Fruit fly (Drosophila melanogaster) whole organism, embryonic: ENCODE results near the gene CG33331.

ENCODE experiments used
- Atf6 ChIP-seq: fragments of 200-800 bp; sonication (Bioruptor generic); IDR thresholded peaks from 2 replicates; pipeline ENCODE4 v1.3.6; 2022; ENCODE audit warnings: missing biosample characterization, missing genetic modification characterization
- Blimp-1 ChIP-seq: fragments of 200-800 bp; sonication (Bioruptor generic); optimal IDR thresholded peaks from 3 replicates; lab custom pipeline; 2018; ENCODE audit warnings: missing biosample characterization, missing genetic modification characterization, mild to moderate bottlenecking, moderate library complexity, missing genetic modification reagents
- CG13287 ChIP-seq: fragments of 200-800 bp; sonication (Bioruptor generic); IDR thresholded peaks from 2 replicates; pipeline ENCODE4 v1.3.6; 2022; ENCODE audit warnings: missing biosample characterization, missing genetic modification characterization; ENCODE audit not compliant: partially characterized antibody
- CG14710 ChIP-seq: fragments of 200-800 bp; sonication (Bioruptor generic); optimal IDR thresholded peaks from 3 replicates; lab custom pipeline; 2019; ENCODE audit warnings: missing biosample characterization, mild to moderate bottlenecking, missing genetic modification characterization, moderate library complexity
- CG14965 ChIP-seq: fragments of 200-800 bp; sonication (Bioruptor generic); optimal IDR thresholded peaks from 2 replicates; lab custom pipeline; 2016; ENCODE audit warnings: missing biosample characterization, missing genetic modification characterization, borderline replicate concordance
- CG15011 ChIP-seq: fragments of 200-800 bp; sonication (Bioruptor generic); optimal IDR thresholded peaks from 3 replicates; lab custom pipeline; 2018; ENCODE audit warnings: missing biosample characterization, mild to moderate bottlenecking, missing genetic modification characterization
- CG15514 ChIP-seq: fragments of 200-800 bp; sonication (Bioruptor generic); optimal IDR thresholded peaks from 3 replicates; lab custom pipeline; 2017; ENCODE audit warnings: missing biosample characterization, missing genetic modification characterization, mild to moderate bottlenecking, moderate library complexity, missing genetic modification reagents
- CG1602 ChIP-seq: fragments of 200-800 bp; sonication (Bioruptor generic); optimal IDR thresholded peaks from 3 replicates; lab custom pipeline; 2016; ENCODE audit warnings: missing biosample characterization, missing genetic modification characterization
- CG1603 ChIP-seq: fragments of 200-800 bp; sonication (Bioruptor generic); optimal IDR thresholded peaks from 2 replicates; lab custom pipeline; 2019; ENCODE audit warnings: missing biosample characterization, mild to moderate bottlenecking, missing genetic modification characterization, moderate library complexity
- CG16813 ChIP-seq: fragments of 200-800 bp; sonication (Bioruptor generic); IDR thresholded peaks from 3 replicates; pipeline ENCODE4 v1.3.6; 2022; ENCODE audit warnings: missing biosample characterization, missing genetic modification characterization; ENCODE audit not compliant: partially characterized antibody
- CG17385 ChIP-seq: fragments of 200-800 bp; sonication (Bioruptor generic); optimal IDR thresholded peaks from 3 replicates; lab custom pipeline; 2018; ENCODE audit warnings: missing biosample characterization, mild to moderate bottlenecking, missing genetic modification characterization
- CG17829 ChIP-seq: fragments of 200-800 bp; optimal IDR thresholded peaks from 2 replicates; lab custom pipeline; 2019; ENCODE audit warnings: missing biosample characterization, mild to moderate bottlenecking, missing genetic modification characterization, moderate library complexity
- CG34224 ChIP-seq: fragments of 200-800 bp; sonication (Bioruptor generic); IDR thresholded peaks from 3 replicates; pipeline ENCODE4 v1.3.6; 2022; ENCODE audit warnings: missing biosample characterization, missing genetic modification characterization; ENCODE audit not compliant: partially characterized antibody
- CG6813 ChIP-seq: fragments of 200-800 bp; sonication (Bioruptor generic); optimal IDR thresholded peaks from 2 replicates; lab custom pipeline; 2017; ENCODE audit warnings: missing biosample characterization, missing genetic modification characterization, mild to moderate bottlenecking, moderate library complexity, missing genetic modification reagents
- CG7987 ChIP-seq: fragments of 200-800 bp; sonication (Bioruptor generic); optimal IDR thresholded peaks from 2 replicates; lab custom pipeline; 2018; ENCODE audit warnings: missing biosample characterization, mild to moderate bottlenecking, missing genetic modification characterization, moderate library complexity
- CG8388 ChIP-seq: fragments of 200-800 bp; sonication (Bioruptor generic); optimal IDR thresholded peaks from 2 replicates; lab custom pipeline; 2019; ENCODE audit warnings: missing biosample characterization, mild to moderate bottlenecking, missing genetic modification characterization, moderate library complexity
- CG8924 ChIP-seq: fragments of 200-800 bp; optimal IDR thresholded peaks from 3 replicates; lab custom pipeline; 2019; ENCODE audit warnings: missing biosample characterization, mild to moderate bottlenecking, missing genetic modification characterization, moderate library complexity
- CG8944 ChIP-seq: fragments of 200-800 bp; sonication (Bioruptor generic); optimal IDR thresholded peaks from 3 replicates; lab custom pipeline; 2016; ENCODE audit warnings: missing biosample characterization, missing genetic modification characterization
- CG9215 ChIP-seq: fragments of 200-800 bp; sonication (Bioruptor generic); IDR thresholded peaks from 2 replicates; pipeline ENCODE4 v1.3.6; 2022; ENCODE audit warnings: missing biosample characterization, missing genetic modification characterization
- CG9932 ChIP-seq: fragments of 200-800 bp; sonication (Bioruptor generic); IDR thresholded peaks from 2 replicates; pipeline ENCODE4 v1.3.6; 2022; ENCODE audit warnings: missing biosample characterization, missing genetic modification characterization
- CTCF ChIP-seq: fragments of 200-800 bp; sonication (Bioruptor generic); optimal IDR thresholded peaks from 2 replicates; lab custom pipeline; 2017; ENCODE audit warnings: missing biosample characterization, mild to moderate bottlenecking, missing genetic modification characterization, moderate library complexity
- Camta ChIP-seq: fragments of 200-800 bp; sonication (Bioruptor generic); optimal IDR thresholded peaks from 2 replicates; lab custom pipeline; 2016; ENCODE audit warnings: missing biosample characterization, missing genetic modification characterization
- D19A ChIP-seq: fragments of 200-800 bp; optimal IDR thresholded peaks from 3 replicates; lab custom pipeline; 2019; ENCODE audit warnings: missing biosample characterization, mild to moderate bottlenecking, missing genetic modification characterization, moderate library complexity
- Dll ChIP-seq: fragments of 200-800 bp; sonication (Bioruptor generic); IDR thresholded peaks from 4 replicates; pipeline ENCODE4 v1.3.6; 2022; ENCODE audit warnings: missing biosample characterization, missing genetic modification characterization; ENCODE audit not compliant: partially characterized antibody
- E2f2 ChIP-seq: fragments of 200-800 bp; sonication (Bioruptor generic); IDR thresholded peaks from 2 replicates; pipeline ENCODE4 v1.3.6; 2022; ENCODE audit warnings: missing biosample characterization, missing genetic modification characterization
- Ets97D ChIP-seq: fragments of 200-800 bp; sonication (Bioruptor generic); optimal IDR thresholded peaks from 3 replicates; lab custom pipeline; 2016; ENCODE audit warnings: missing biosample characterization, missing genetic modification characterization
- GATAe ChIP-seq: fragments of 200-800 bp; sonication (Bioruptor generic); conservative IDR thresholded peaks from 2 replicates; pipeline ENCODE4 v1.3.6; 2022; ENCODE audit warnings: missing biosample characterization, missing genetic modification characterization
- Hmr ChIP-seq: fragments of 200-800 bp; sonication (Bioruptor generic); optimal IDR thresholded peaks from 3 replicates; lab custom pipeline; 2017; ENCODE audit warnings: mild to moderate bottlenecking, missing biosample characterization, missing genetic modification reagents, missing genetic modification characterization
- MBD-R2 ChIP-seq: fragments of 200-800 bp; sonication (Bioruptor generic); IDR thresholded peaks from 2 replicates; pipeline ENCODE4 v1.3.6; 2022; ENCODE audit warnings: missing biosample characterization, missing genetic modification characterization
- Max ChIP-seq: fragments of 200-800 bp; sonication (Bioruptor generic); optimal IDR thresholded peaks from 2 replicates; lab custom pipeline; 2016; ENCODE audit warnings: missing biosample characterization, mild to moderate bottlenecking, missing genetic modification characterization
- Nf-YC ChIP-seq: fragments of 200-800 bp; optimal IDR thresholded peaks from 3 replicates; lab custom pipeline; 2019; ENCODE audit warnings: missing biosample characterization, mild to moderate bottlenecking, missing genetic modification characterization, moderate library complexity
- Sry-δ ChIP-seq: fragments of 200-800 bp; sonication (Bioruptor generic); optimal IDR thresholded peaks from 2 replicates; lab custom pipeline; 2016; ENCODE audit warnings: missing biosample characterization, missing genetic modification characterization
- amos ChIP-seq: fragments of 200-800 bp; sonication (Bioruptor generic); IDR thresholded peaks from 2 replicates; pipeline ENCODE4 v1.3.6; 2022; ENCODE audit warnings: missing biosample characterization, missing genetic modification characterization; ENCODE audit not compliant: partially characterized antibody
- bbx ChIP-seq: fragments of 200-800 bp; sonication (Bioruptor generic); IDR thresholded peaks from 2 replicates; pipeline ENCODE4 v1.3.6; 2022; ENCODE audit warnings: missing biosample characterization, missing genetic modification characterization; ENCODE audit not compliant: partially characterized antibody
- crol ChIP-seq: fragments of 200-800 bp; sonication (Bioruptor generic); IDR thresholded peaks from 2 replicates; pipeline ENCODE4 v1.3.6; 2022; ENCODE audit warnings: missing biosample characterization, missing genetic modification characterization
- crp ChIP-seq, 2 experiments: fragments of 200-800 bp; sonication (Bioruptor generic); optimal IDR thresholded peaks; 2 replicates in 1 of 2; 3 replicates in 1 of 2; lab custom pipeline; 2017; ENCODE audit warnings: missing biosample characterization in 2 of 2, missing genetic modification characterization in 2 of 2, mild to moderate bottlenecking in 1 of 2, moderate library complexity in 1 of 2
- dm ChIP-seq: fragments of 200-800 bp; sonication (Bioruptor generic); optimal IDR thresholded peaks from 3 replicates; lab custom pipeline; 2016; ENCODE audit warnings: missing biosample characterization, missing genetic modification characterization
- eyg ChIP-seq: fragments of 200-800 bp; sonication (Bioruptor generic); optimal IDR thresholded peaks from 3 replicates; lab custom pipeline; 2016; ENCODE audit warnings: missing biosample characterization, missing genetic modification characterization
- gem ChIP-seq: fragments of 200-800 bp; sonication (Bioruptor generic); optimal IDR thresholded peaks from 2 replicates; lab custom pipeline; 2019; ENCODE audit warnings: missing biosample characterization, mild to moderate bottlenecking, missing genetic modification characterization, moderate library complexity
- gt ChIP-seq: fragments of 200-800 bp; sonication (Bioruptor generic); IDR thresholded peaks from 2 replicates; pipeline ENCODE4 v1.3.6; 2022; ENCODE audit warnings: missing biosample characterization, missing genetic modification characterization
- jigr1 ChIP-seq: fragments of 200-800 bp; sonication (Bioruptor generic); IDR thresholded peaks from 3 replicates; pipeline ENCODE4 v1.3.6; 2022; ENCODE audit warnings: missing biosample characterization, missing genetic modification characterization
- lilli ChIP-seq: fragments of 200-800 bp; sonication (Bioruptor generic); optimal IDR thresholded peaks from 3 replicates; lab custom pipeline; 2016; ENCODE audit warnings: missing biosample characterization, missing genetic modification characterization
- mld ChIP-seq: fragments of 200-800 bp; sonication (Bioruptor generic); IDR thresholded peaks from 3 replicates; pipeline ENCODE4 v1.3.6; 2022; ENCODE audit warnings: missing biosample characterization, missing genetic modification characterization; ENCODE audit not compliant: partially characterized antibody
- psq ChIP-seq: fragments of 200-800 bp; sonication (Bioruptor generic); optimal IDR thresholded peaks from 2 replicates; lab custom pipeline; 2017; ENCODE audit warnings: missing biosample characterization, missing genetic modification characterization
- run ChIP-seq: fragments of 200-800 bp; sonication (Bioruptor generic); optimal IDR thresholded peaks from 3 replicates; lab custom pipeline; 2018; ENCODE audit warnings: missing biosample characterization, mild to moderate bottlenecking, missing genetic modification characterization
- sens ChIP-seq: fragments of 200-800 bp; sonication (Bioruptor generic); peaks from one replicate; lab custom pipeline; 2016; ENCODE audit warnings: missing biosample characterization, missing genetic modification characterization
- trem ChIP-seq: fragments of 200-800 bp; optimal IDR thresholded peaks from 3 replicates; lab custom pipeline; 2019; ENCODE audit warnings: missing biosample characterization, mild to moderate bottlenecking, missing genetic modification characterization, moderate library complexity

Gene CG33331

dm6 chr3R:14878145-14878544, 8.1 kb upstream of the CG33331 start (continued):
- TF ChIP-seq Camta = no peak
- TF ChIP-seq, all 482 proteins: peak for 45

dm6 chr3R:14879207-14879863, 6.9 kb upstream of the CG33331 start, which contains the start of gene CG3631:
Gene CG3631, plus strand, starts transcription at chr3R:14879457.
- TF ChIP-seq sens = peak; percentile 61
- TF ChIP-seq mld = 0 out of 3 replicates have a peak, but pooled peaks have one; percentile 6
- 0 out of 4 replicates have a peak, but pooled peaks have one; percentile 31 for TF ChIP-seq Dll (GFP tag; lab: Robert Waterston, UW)
- peak; percentile 56 for TF ChIP-seq CG13287 (GFP tag; lab: Robert Waterston, UW)
- TF ChIP-seq bbx (GFP tag; lab: Robert Waterston, UW) = 0 out of 2 replicates have a peak, but pooled peaks have one; percentile 17
- TF ChIP-seq Ets97D (GFP tag; lab: Kevin White, UChicago) = peak; percentile 29
- 0 out of 3 replicates have a peak, but pooled peaks have one; percentile 34 for TF ChIP-seq CG34224
- no peak for TF ChIP-seq CG1602 (GFP tag; lab: Kevin White, UChicago)
- peak; percentile 9 for TF ChIP-seq Nf-YC
- peak; percentile 53 for TF ChIP-seq Max (GFP tag; lab: Kevin White, UChicago)
- peak; percentile 50 for TF ChIP-seq CG1603 (tag; lab: Kevin White, UChicago)
- peak; percentile 26 for TF ChIP-seq CG15514 (GFP tag; lab: Kevin White, UChicago)
- TF ChIP-seq lilli (GFP tag; lab: Kevin White, UChicago) = no peak
- no peak for TF ChIP-seq eyg (GFP tag; lab: Kevin White, UChicago)
- TF ChIP-seq CTCF = peak; percentile 21
- TF ChIP-seq crp (GFP tag; optimal IDR thresholded peaks at IDR 0.05; lab: Kevin White, UChicago) = peak; percentile 88 to 97
- no peak for TF ChIP-seq CG7987
- peak; percentile 65 for TF ChIP-seq dm
- TF ChIP-seq CG14965 (GFP tag; lab: Kevin White, UChicago) = no peak
- TF ChIP-seq Atf6 = no peak
- TF ChIP-seq jigr1 = no peak
- no peak for TF ChIP-seq CG9215 (GFP tag; lab: Robert Waterston, UW)
- TF ChIP-seq CG17385 (GFP tag; lab: Kevin White, UChicago) = peak; percentile 81
- TF ChIP-seq CG17829 = peak; percentile 5
- TF ChIP-seq D19A (tag; lab: Kevin White, UChicago) = no peak
- no peak for TF ChIP-seq crol (GFP tag; lab: Robert Waterston, UW)
- no peak for TF ChIP-seq gem (tag; lab: Kevin White, UChicago)
- TF ChIP-seq trem (tag; lab: Kevin White, UChicago) = peak; percentile 32
- peak; percentile 44 for TF ChIP-seq CG14710 (tag; lab: Kevin White, UChicago)
- 0 out of 3 replicates have a peak, but pooled peaks have one; percentile 11 for TF ChIP-seq CG16813 (GFP tag; lab: Robert Waterston, UW)
- no peak for TF ChIP-seq gt (GFP tag; lab: Robert Waterston, UW)
- no peak for TF ChIP-seq GATAe (GFP tag; lab: Robert Waterston, UW)
- peak; percentile 98 for TF ChIP-seq E2f2 (GFP tag; lab: Robert Waterston, UW)
- no peak for TF ChIP-seq CG8944 (GFP tag; lab: Kevin White, UChicago)
- TF ChIP-seq psq (GFP tag; lab: Kevin White, UChicago) = peak; percentile 74
- peak; percentile 89 for TF ChIP-seq MBD-R2 (GFP tag; lab: Robert Waterston, UW)
- no peak for TF ChIP-seq CG8388 (GFP tag; lab: Kevin White, UChicago)
- TF ChIP-seq CG8924 (tag; lab: Kevin White, UChicago) = no peak
- peak; percentile 41; the same call in 1 of the 2 replicates for TF ChIP-seq amos (GFP tag; lab: Robert Waterston, UW)
- TF ChIP-seq CG6813 = no peak
- TF ChIP-seq CG15011 (GFP tag; lab: Kevin White, UChicago) = no peak
- no peak for TF ChIP-seq Blimp-1 (GFP tag; lab: Kevin White, UChicago)
- TF ChIP-seq CG9932 (GFP tag; lab: Robert Waterston, UW) = no peak
- TF ChIP-seq Sry-δ (GFP tag; lab: Kevin White, UChicago) = peak; percentile 7
- TF ChIP-seq Hmr (GFP tag; lab: Kevin White, UChicago) = peak; percentile 20
- TF ChIP-seq run (tag; lab: Kevin White, UChicago) = no peak
